Worm (Caenorhabditis elegans) whole organism, L1 larva: ENCODE data around the gene Y43F8B.29.

ENCODE experiments used
- hpl-2 ChIP-seq: fragments of 150-350 bp; optimal IDR thresholded peaks from 2 replicates; lab custom pipeline; 2014; ENCODE audit warnings: missing biosample characterization, missing genetic modification reagents, missing genetic modification characterization
- lin-39 ChIP-seq: fragments of 150-350 bp; optimal IDR thresholded peaks from 2 replicates; lab custom pipeline; 2014; ENCODE audit warnings: missing biosample characterization, missing genetic modification reagents, missing genetic modification characterization
- nhr-19 ChIP-seq: fragments of 200-800 bp; sonication (Bioruptor generic); conservative IDR thresholded peaks from 2 replicates; pipeline ENCODE4 v1.3.6; 2022; ENCODE audit warnings: missing genetic modification characterization, missing compliant biosample characterization

DNA sequence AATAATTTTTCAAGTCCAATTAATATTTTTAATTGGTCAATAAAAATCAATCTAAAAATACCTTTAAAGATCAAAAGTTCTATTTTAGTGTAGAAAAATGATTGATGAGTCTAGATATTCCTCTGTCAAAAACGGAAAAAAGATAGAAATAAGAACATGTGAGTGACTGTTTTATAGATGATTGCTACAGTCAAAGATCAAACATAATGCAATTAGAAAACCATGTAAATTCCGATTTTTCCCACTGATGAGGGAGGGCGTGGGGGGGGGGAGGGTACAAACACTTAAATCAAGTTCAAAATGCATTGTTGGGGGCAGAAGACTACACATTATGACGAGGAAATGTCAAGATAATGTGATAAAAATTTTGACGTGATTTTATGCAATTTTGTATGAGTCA, 34.8 kb downstream of the Y43F8B.29 start:
- TF ChIP-seq lin-39 (no peak), hpl-2 (GFP tag; lab: Kevin White, UChicago) (no peak), nhr-19 (GFP tag; lab: Robert Waterston, UW) (peak; percentile 67)
